Worm (Caenorhabditis elegans) whole organism, L3 larva: ENCODE measurements around the gene Y60A3A.16.

ENCODE experiments used
- mdl-1 ChIP-seq: fragments of 150-350 bp; optimal IDR thresholded peaks from 2 replicates; lab custom pipeline; 2014; ENCODE audit warnings: missing biosample characterization, missing genetic modification characterization
- unc-62 ChIP-seq: fragments of 150-350 bp; sonication (generic microtip); optimal IDR thresholded peaks from 4 replicates; lab custom pipeline; 2014; ENCODE audit warnings: missing biosample characterization, missing genetic modification reagents, missing genetic modification characterization

ce11 chrV:19965626-19966025 is 43.1 kb upstream of the Y60A3A.16 start, which contains the start of gene srh-171:
- no peak for TF ChIP-seq unc-62
- TF ChIP-seq mdl-1 (tag; lab: Kevin White, UChicago), result no peak
